Worm (Caenorhabditis elegans): ENCODE results near the gene K02E7.10.

- TF ChIP-seq flt-1 (GFP tag; IDR thresholded peaks at IDR 0.05) (no peak), ztf-29 (GFP tag; IDR thresholded peaks at IDR 0.05) (no peak)
Observed at ce11 chrII:1103484-1104100, 36.8 kb upstream of the K02E7.10 start.
